Worm (Caenorhabditis elegans) whole organism, L4 larva: Measurements from ENCODE around the gene F20D6.1.
A peak's percentile ranks its signal among the peaks of the same experiment; 100 is the strongest.

ENCODE experiments used
- F49E8.2 ChIP-seq: sonication (generic microtip); optimal IDR thresholded peaks from 2 replicates; lab custom pipeline; 2016; ENCODE audit warnings: missing compliant biosample characterization, mild to moderate bottlenecking, missing genetic modification characterization, borderline replicate concordance
- T20F7.1 ChIP-seq: fragments of 200-800 bp; sonication (Bioruptor generic); optimal IDR thresholded peaks from 2 replicates; lab custom pipeline; 2018; ENCODE audit warnings: mild to moderate bottlenecking, missing genetic modification characterization, missing compliant biosample characterization
- T26A8.4 ChIP-seq: fragments of 200-800 bp; sonication (Bioruptor generic); IDR thresholded peaks from 2 replicates; pipeline ENCODE4 v1.3.6; 2022; ENCODE audit warnings: missing genetic modification characterization, missing compliant biosample characterization
- Y48G9A.11 ChIP-seq: fragments of 200-800 bp; sonication (Bioruptor generic); IDR thresholded peaks from 2 replicates; pipeline ENCODE4 v1.3.6; 2022; ENCODE audit warnings: missing genetic modification reagents, missing genetic modification characterization, missing compliant biosample characterization
- Y5F2A.4 ChIP-seq: fragments of 200-800 bp; sonication (Bioruptor generic); optimal IDR thresholded peaks from 2 replicates; lab custom pipeline; 2018; ENCODE audit warnings: mild to moderate bottlenecking, missing genetic modification characterization, missing compliant biosample characterization
- arid-1 ChIP-seq: fragments of 200-800 bp; sonication (Bioruptor generic); conservative IDR thresholded peaks from 2 replicates; pipeline ENCODE4 v1.3.6; 2022; ENCODE audit warnings: missing genetic modification reagents, missing genetic modification characterization, missing compliant biosample characterization
- ceh-20 ChIP-seq: fragments of 200-800 bp; sonication (Bioruptor generic); IDR thresholded peaks from 2 replicates; pipeline ENCODE4 v1.3.6; 2022; ENCODE audit warnings: missing genetic modification reagents, missing genetic modification characterization, missing compliant biosample characterization
- ceh-82 ChIP-seq: sonication (generic microtip); optimal IDR thresholded peaks from 2 replicates; lab custom pipeline; 2017; ENCODE audit warnings: missing biosample characterization, missing genetic modification characterization
- ces-1 ChIP-seq: fragments of 150-350 bp; sonication (generic microtip); optimal IDR thresholded peaks from 4 replicates; lab custom pipeline; 2014; ENCODE audit warnings: missing biosample characterization, missing genetic modification reagents, missing genetic modification characterization
- daf-16 ChIP-seq, 3 experiments: sonication (generic microtip); optimal IDR thresholded peaks; 2 replicates each; lab custom pipeline; 2016 to 2017; ENCODE audit warnings: missing genetic modification characterization in 3 of 3, missing genetic modification reagents in 3 of 3, mild to moderate bottlenecking in 2 of 3, missing compliant biosample characterization in 2 of 3, missing biosample characterization in 1 of 3, moderate library complexity in 1 of 3
- dmd-6 ChIP-seq: fragments of 200-800 bp; sonication (Bioruptor generic); IDR thresholded peaks from 2 replicates; pipeline ENCODE4 v1.3.6; 2022; ENCODE audit warnings: missing genetic modification reagents, missing genetic modification characterization, missing compliant biosample characterization
- duxl-1 ChIP-seq: sonication (generic microtip); optimal IDR thresholded peaks from 2 replicates; lab custom pipeline; 2016; ENCODE audit warnings: mild to moderate bottlenecking, missing genetic modification characterization, moderate library complexity, missing compliant biosample characterization; ENCODE audit not compliant: poor library complexity
- dve-1 ChIP-seq: sonication (generic microtip); optimal IDR thresholded peaks from 2 replicates; lab custom pipeline; 2017; ENCODE audit warnings: antibody characterized with exemption, mild to moderate bottlenecking, missing genetic modification characterization, missing compliant biosample characterization; ENCODE audit not compliant: insufficient read depth
- hlh-11 ChIP-seq: fragments of 200-800 bp; sonication (Bioruptor generic); optimal IDR thresholded peaks from 2 replicates; lab custom pipeline; 2018; ENCODE audit warnings: mild to moderate bottlenecking, missing genetic modification characterization, missing compliant biosample characterization
- jun-1 ChIP-seq: fragments of 150-350 bp; optimal IDR thresholded peaks from 2 replicates; lab custom pipeline; 2014; ENCODE audit warnings: missing biosample characterization, missing genetic modification reagents, missing genetic modification characterization
- lin-13 ChIP-seq: fragments of 150-350 bp; optimal IDR thresholded peaks from 2 replicates; lab custom pipeline; 2014; ENCODE audit warnings: missing biosample characterization, missing genetic modification reagents, missing genetic modification characterization
- lin-15B ChIP-seq: fragments of 150-350 bp; sonication (generic microtip); optimal IDR thresholded peaks from 3 replicates; lab custom pipeline; 2014; ENCODE audit warnings: missing biosample characterization, missing genetic modification characterization
- lin-38 ChIP-seq: fragments of 200-800 bp; sonication (Bioruptor generic); IDR thresholded peaks from 2 replicates; pipeline ENCODE4 v1.3.6; 2022; ENCODE audit warnings: missing genetic modification reagents, missing genetic modification characterization, missing compliant biosample characterization
- lir-3 ChIP-seq: sonication (generic microtip); optimal IDR thresholded peaks from 2 replicates; lab custom pipeline; 2016; ENCODE audit warnings: mild to moderate bottlenecking, missing genetic modification characterization, missing compliant biosample characterization
- madf-5 ChIP-seq, 2 experiments: fragments of 200-800 bp; sonication (Bioruptor generic); IDR thresholded peaks; 2 replicates each; pipeline ENCODE4 v1.3.6; 2022; ENCODE audit warnings: missing compliant biosample characterization in 2 of 2, missing genetic modification characterization in 2 of 2
- madf-9 ChIP-seq: fragments of 200-800 bp; sonication (Bioruptor generic); conservative IDR thresholded peaks from 2 replicates; pipeline ENCODE4 v1.3.6; 2022; ENCODE audit warnings: missing genetic modification reagents, missing genetic modification characterization, missing compliant biosample characterization
- mdt-29 ChIP-seq: fragments of 200-800 bp; sonication (Bioruptor generic); IDR thresholded peaks from 2 replicates; pipeline ENCODE4 v1.3.6; 2022; ENCODE audit warnings: missing genetic modification reagents, missing genetic modification characterization, missing compliant biosample characterization
- mes-2 ChIP-seq: sonication (generic microtip); optimal IDR thresholded peaks from 2 replicates; lab custom pipeline; 2016; ENCODE audit warnings: missing genotype, mild to moderate bottlenecking, missing genetic modification characterization, missing compliant biosample characterization; ENCODE audit not compliant: poor library complexity, severe bottlenecking
- nhr-25 ChIP-seq: sonication (generic microtip); optimal IDR thresholded peaks from 2 replicates; lab custom pipeline; 2017; ENCODE audit warnings: missing genetic modification characterization, mild to moderate bottlenecking, missing compliant biosample characterization, antibody characterized with exemption, moderate library complexity, borderline replicate concordance; ENCODE audit not compliant: insufficient read depth
- nhr-28 ChIP-seq: fragments of 150-350 bp; optimal IDR thresholded peaks from 2 replicates; lab custom pipeline; 2014; ENCODE audit warnings: missing biosample characterization, missing genetic modification characterization
- nhr-42 ChIP-seq: fragments of 200-800 bp; sonication (Bioruptor generic); IDR thresholded peaks from 2 replicates; pipeline ENCODE4 v1.3.6; 2022; ENCODE audit warnings: missing genetic modification characterization, missing compliant biosample characterization
- nhr-76 ChIP-seq: fragments of 150-350 bp; optimal IDR thresholded peaks from 2 replicates; lab custom pipeline; 2014; ENCODE audit warnings: missing biosample characterization, missing genetic modification characterization
- php-3 ChIP-seq: fragments of 200-800 bp; sonication (Bioruptor generic); IDR thresholded peaks from 2 replicates; pipeline ENCODE4 v1.3.6; 2022; ENCODE audit warnings: missing genetic modification reagents, missing genetic modification characterization, missing compliant biosample characterization
- pqm-1 ChIP-seq: sonication (generic microtip); optimal IDR thresholded peaks from 2 replicates; lab custom pipeline; 2017; ENCODE audit warnings: missing biosample characterization, missing genetic modification characterization
- sdz-12 ChIP-seq: fragments of 200-800 bp; sonication (Bioruptor generic); optimal IDR thresholded peaks from 2 replicates; lab custom pipeline; 2018; ENCODE audit warnings: mild to moderate bottlenecking, missing genetic modification characterization, missing compliant biosample characterization
- spr-1 ChIP-seq: sonication (generic microtip); optimal IDR thresholded peaks from 2 replicates; lab custom pipeline; 2016; ENCODE audit warnings: mild to moderate bottlenecking, missing genetic modification characterization, missing compliant biosample characterization
- tra-1 ChIP-seq: fragments of 200-800 bp; sonication (Bioruptor generic); IDR thresholded peaks from 2 replicates; pipeline ENCODE4 v1.3.6; 2022; ENCODE audit warnings: missing genetic modification reagents, missing genetic modification characterization, missing compliant biosample characterization
- unc-39 ChIP-seq: sonication (generic microtip); optimal IDR thresholded peaks from 2 replicates; lab custom pipeline; 2017; ENCODE audit warnings: missing biosample characterization, missing genetic modification characterization
- zfp-2 ChIP-seq: sonication (generic microtip); optimal IDR thresholded peaks from 2 replicates; lab custom pipeline; 2016; ENCODE audit warnings: mild to moderate bottlenecking, missing genetic modification characterization, missing compliant biosample characterization
- zip-11 ChIP-seq: fragments of 200-800 bp; sonication (Bioruptor generic); IDR thresholded peaks from 2 replicates; pipeline ENCODE4 v1.3.6; 2022; ENCODE audit warnings: missing genetic modification characterization, missing compliant biosample characterization
- zip-2 ChIP-seq: fragments of 150-350 bp; optimal IDR thresholded peaks from 2 replicates; lab custom pipeline; 2014; ENCODE audit warnings: missing biosample characterization, missing genetic modification characterization
- ztf-7 ChIP-seq: fragments of 150-350 bp; optimal IDR thresholded peaks from 2 replicates; lab custom pipeline; 2014; ENCODE audit warnings: missing biosample characterization, missing genetic modification characterization

The F20D6.1 gene

ce11 chrV:8235331-8235730 lies 44.8 kb downstream of the F20D6.1 start (continued):
- no peak for TF ChIP-seq jun-1 (tag; lab: Kevin White, UChicago)
- TF ChIP-seq nhr-25 (tag; lab: Kevin White, UChicago), result no peak
- no peak for TF ChIP-seq T20F7.1 (GFP tag; lab: Kevin White, UChicago)
- no peak for TF ChIP-seq arid-1
- no peak for TF ChIP-seq mdt-29 (GFP tag; lab: Robert Waterston, UW)
- TF ChIP-seq pqm-1 (tag; lab: Kevin White, UChicago), result no peak
- peak; percentile 39; the same call in 1 of the 2 replicates for TF ChIP-seq nhr-42 (GFP tag; lab: Robert Waterston, UW)
- TF ChIP-seq madf-5 (GFP tag; IDR thresholded peaks at IDR 0.05; lab: Robert Waterston, UW), result no peak
- TF ChIP-seq ceh-20 (GFP tag; lab: Robert Waterston, UW), result no peak
- TF ChIP-seq nhr-28 (tag; lab: Kevin White, UChicago), result peak; percentile 13
- TF ChIP-seq tra-1, result no peak
- TF ChIP-seq lin-13 (GFP tag; lab: Kevin White, UChicago), result no peak
- TF ChIP-seq lin-15B, result no peak
- TF ChIP-seq ztf-7 (tag; lab: Kevin White, UChicago), result no peak
- TF ChIP-seq dve-1 (tag; lab: Kevin White, UChicago), result peak; percentile 66
- TF ChIP-seq T26A8.4 (GFP tag; lab: Robert Waterston, UW), result no peak

- peak; percentile 42 for TF ChIP-seq hlh-11 (tag; lab: Kevin White, UChicago)
- no peak for TF ChIP-seq duxl-1
- no peak for TF ChIP-seq pqm-1 (tag; lab: Kevin White, UChicago)
- TF ChIP-seq nhr-28 (tag; lab: Kevin White, UChicago), result peak; percentile 54
- no peak for TF ChIP-seq nhr-76 (tag; lab: Kevin White, UChicago)
- no peak for TF ChIP-seq zfp-2 (tag; lab: Kevin White, UChicago)
- no peak for TF ChIP-seq nhr-25 (tag; lab: Kevin White, UChicago)
- no peak for TF ChIP-seq sdz-12 (GFP tag; lab: Kevin White, UChicago)
- TF ChIP-seq php-3 (GFP tag; lab: Robert Waterston, UW), result no peak
Measured at ce11 chrV:8238290-8238689, 47.8 kb downstream of the F20D6.1 start, which contains the start of gene rol-3. Gene rol-3 (minus strand): TSS chrV:8238409.

- TF ChIP-seq F49E8.2 (tag; lab: Kevin White, UChicago) (no peak), zip-11 (GFP tag; lab: Robert Waterston, UW) (no peak), spr-1 (tag; lab: Kevin White, UChicago) (no peak), madf-9 (GFP tag; lab: Robert Waterston, UW) (no peak), Y5F2A.4 (GFP tag; lab: Kevin White, UChicago) (no peak), zip-2 (no peak), daf-16 (GFP tag; optimal IDR thresholded peaks at IDR 0.05; lab: Kevin White, UChicago) (no peak), daf-16 (tag; optimal IDR thresholded peaks at IDR 0.05; lab: Kevin White, UChicago) (no peak), lir-3 (no peak), Y48G9A.11 (GFP tag; lab: Robert Waterston, UW) (no peak), unc-39 (tag; lab: Kevin White, UChicago) (no peak), dve-1 (tag; lab: Kevin White, UChicago) (no peak), ceh-82 (tag; lab: Kevin White, UChicago) (no peak), lin-38 (no peak), dmd-6 (GFP tag; lab: Robert Waterston, UW) (no peak), ces-1 (no peak), mes-2 (tag; lab: Kevin White, UChicago) (no peak)
- TF ChIP-seq, all 104 proteins: peak for 0
Measured at ce11 chrV:8239928-8240327, 49.4 kb downstream of the F20D6.1 start, which contains the start of gene C16D9.3. Gene C16D9.3 (minus strand): TSS chrV:8240028.
